Fruit fly (Drosophila melanogaster) whole organism, embryonic: ENCODE data around the gene CG17221.

ENCODE experiments used
- Antp ChIP-seq: fragments of 200-800 bp; sonication (Bioruptor generic); optimal IDR thresholded peaks from 3 replicates; lab custom pipeline; 2016; ENCODE audit warnings: missing biosample characterization, missing genetic modification characterization
- Bteb2 ChIP-seq: fragments of 200-800 bp; sonication (Bioruptor generic); optimal IDR thresholded peaks from 2 replicates; lab custom pipeline; 2016; ENCODE audit warnings: missing biosample characterization, missing genetic modification characterization
- CG10209 ChIP-seq: fragments of 200-800 bp; sonication (Bioruptor generic); optimal IDR thresholded peaks from 3 replicates; lab custom pipeline; 2017; ENCODE audit warnings: missing biosample characterization, mild to moderate bottlenecking, missing genetic modification characterization, missing genetic modification reagents
- CG10462 ChIP-seq: fragments of 200-800 bp; sonication (Bioruptor generic); optimal IDR thresholded peaks from 2 replicates; lab custom pipeline; 2016; ENCODE audit warnings: missing biosample characterization, missing genetic modification characterization
- CG10979 ChIP-seq: fragments of 200-800 bp; sonication (Bioruptor generic); optimal IDR thresholded peaks from 2 replicates; lab custom pipeline; 2018; ENCODE audit warnings: missing biosample characterization, mild to moderate bottlenecking, missing genetic modification characterization, moderate library complexity
- CG11085 ChIP-seq: fragments of 200-800 bp; sonication (Bioruptor generic); IDR thresholded peaks from 2 replicates; pipeline ENCODE4 v1.3.6; 2022; ENCODE audit warnings: missing biosample characterization, missing genetic modification characterization
- CG1233 ChIP-seq: fragments of 200-800 bp; sonication (Bioruptor generic); optimal IDR thresholded peaks from 4 replicates; lab custom pipeline; 2018; ENCODE audit warnings: missing biosample characterization, mild to moderate bottlenecking, missing genetic modification characterization
- CG12769 ChIP-seq: fragments of 200-800 bp; sonication (Bioruptor generic); optimal IDR thresholded peaks from 2 replicates; lab custom pipeline; 2019; ENCODE audit warnings: missing biosample characterization, mild to moderate bottlenecking, missing genetic modification characterization, moderate library complexity
- CG14441 ChIP-seq: fragments of 200-800 bp; sonication (Bioruptor generic); IDR thresholded peaks from 2 replicates; pipeline ENCODE4 v1.3.6; 2022; ENCODE audit warnings: missing biosample characterization, missing genetic modification characterization
- CG1529 ChIP-seq: fragments of 200-800 bp; sonication (Bioruptor generic); optimal IDR thresholded peaks from 3 replicates; lab custom pipeline; 2018; ENCODE audit warnings: missing biosample characterization, missing genetic modification characterization
- CG18476 ChIP-seq: fragments of 200-800 bp; sonication (Bioruptor generic); optimal IDR thresholded peaks from 2 replicates; lab custom pipeline; 2016; ENCODE audit warnings: missing biosample characterization, mild to moderate bottlenecking, missing genetic modification characterization
- CG2889 ChIP-seq: fragments of 200-800 bp; sonication (Bioruptor generic); IDR thresholded peaks from 3 replicates; pipeline ENCODE4 v1.3.6; 2022; ENCODE audit warnings: missing biosample characterization, missing genetic modification characterization
- CG4404 ChIP-seq: fragments of 200-800 bp; sonication (Bioruptor generic); IDR thresholded peaks from 2 replicates; pipeline ENCODE4 v1.3.6; 2022; ENCODE audit warnings: missing biosample characterization, missing genetic modification characterization
- CG4730 ChIP-seq: fragments of 200-800 bp; sonication (Bioruptor generic); IDR thresholded peaks from 2 replicates; pipeline ENCODE4 v1.3.6; 2022; ENCODE audit warnings: missing biosample characterization, missing genetic modification characterization
- CG4820 ChIP-seq: fragments of 200-800 bp; sonication (Bioruptor generic); optimal IDR thresholded peaks from 3 replicates; lab custom pipeline; 2016; ENCODE audit warnings: missing biosample characterization, missing genetic modification characterization
- CG5245 ChIP-seq: fragments of 200-800 bp; sonication (Bioruptor generic); optimal IDR thresholded peaks from 3 replicates; lab custom pipeline; 2016; ENCODE audit warnings: missing biosample characterization, missing genetic modification characterization
- CG6175 ChIP-seq: fragments of 200-800 bp; sonication (Bioruptor generic); IDR thresholded peaks from 3 replicates; pipeline ENCODE4 v1.3.6; 2022; ENCODE audit warnings: missing biosample characterization, missing genetic modification characterization
- CG7839 ChIP-seq: fragments of 200-800 bp; sonication (Bioruptor generic); optimal IDR thresholded peaks from 3 replicates; lab custom pipeline; 2018; ENCODE audit warnings: missing biosample characterization, mild to moderate bottlenecking, missing genetic modification characterization, moderate library complexity
- CG8944 ChIP-seq: fragments of 200-800 bp; sonication (Bioruptor generic); optimal IDR thresholded peaks from 3 replicates; lab custom pipeline; 2016; ENCODE audit warnings: missing biosample characterization, missing genetic modification characterization
- ERR ChIP-seq: fragments of 200-800 bp; sonication (Bioruptor generic); optimal IDR thresholded peaks from 2 replicates; lab custom pipeline; 2016; ENCODE audit warnings: missing biosample characterization, missing genetic modification characterization
- Eip74EF ChIP-seq, 2 experiments: fragments of 200-800 bp in 1 of 2; fragments of >200 bp in 1 of 2; sonication (Bioruptor generic) in 1 of 2; optimal IDR thresholded peaks; 2 replicates each; lab custom pipeline; 2017 to 2019; ENCODE audit warnings: missing biosample characterization in 2 of 2, missing genetic modification characterization in 2 of 2, mild to moderate bottlenecking in 1 of 2, moderate library complexity in 1 of 2
- Ets97D ChIP-seq: fragments of 200-800 bp; sonication (Bioruptor generic); optimal IDR thresholded peaks from 3 replicates; lab custom pipeline; 2016; ENCODE audit warnings: missing biosample characterization, missing genetic modification characterization
- Fer2 ChIP-seq: fragments of 200-800 bp; sonication (Bioruptor generic); optimal IDR thresholded peaks from 2 replicates; lab custom pipeline; 2018; ENCODE audit warnings: missing biosample characterization, mild to moderate bottlenecking, missing genetic modification characterization, moderate library complexity
- H15 ChIP-seq: fragments of 200-800 bp; sonication (Bioruptor generic); IDR thresholded peaks from 3 replicates; pipeline ENCODE4 v1.3.6; 2022; ENCODE audit warnings: missing biosample characterization, missing genetic modification characterization
- HLHmδ ChIP-seq: fragments of 200-800 bp; sonication (Bioruptor generic); optimal IDR thresholded peaks from 2 replicates; lab custom pipeline; 2018; ENCODE audit warnings: missing biosample characterization, mild to moderate bottlenecking, missing genetic modification characterization, moderate library complexity
- Hr51 ChIP-seq, 2 experiments: fragments of 200-800 bp; sonication (Bioruptor generic); optimal IDR thresholded peaks; 2 replicates in 1 of 2; 3 replicates in 1 of 2; lab custom pipeline; 2016 to 2018; ENCODE audit warnings: missing biosample characterization in 2 of 2, missing genetic modification characterization in 2 of 2, mild to moderate bottlenecking in 1 of 2, moderate library complexity in 1 of 2
- MESR4 ChIP-seq: fragments of 200-800 bp; sonication (Bioruptor generic); optimal IDR thresholded peaks from 2 replicates; lab custom pipeline; 2018; ENCODE audit warnings: missing biosample characterization, mild to moderate bottlenecking, missing genetic modification characterization, moderate library complexity
- MTF-1 ChIP-seq: fragments of 200-800 bp; sonication (Bioruptor generic); optimal IDR thresholded peaks from 2 replicates; lab custom pipeline; 2018; ENCODE audit warnings: missing biosample characterization, mild to moderate bottlenecking, missing genetic modification characterization, borderline replicate concordance
- Six4 ChIP-seq: fragments of 200-800 bp; sonication (Bioruptor generic); optimal IDR thresholded peaks from 2 replicates; lab custom pipeline; 2016; ENCODE audit warnings: missing biosample characterization, missing genetic modification characterization
- Sry-β ChIP-seq: fragments of 200-800 bp; sonication (Bioruptor generic); optimal IDR thresholded peaks from 2 replicates; lab custom pipeline; 2018; ENCODE audit warnings: missing biosample characterization, mild to moderate bottlenecking, missing genetic modification characterization, moderate library complexity
- Taf1 ChIP-seq: fragments of 200-800 bp; sonication (Bioruptor generic); IDR thresholded peaks from 2 replicates; pipeline ENCODE4 v1.3.6; 2022; ENCODE audit warnings: missing biosample characterization, missing genetic modification characterization
- Xbp1 ChIP-seq: fragments of 200-800 bp; sonication (Bioruptor generic); optimal IDR thresholded peaks from 3 replicates; lab custom pipeline; 2016; ENCODE audit warnings: missing biosample characterization, mild to moderate bottlenecking, missing genetic modification characterization
- Xrp1 ChIP-seq: fragments of 200-800 bp; sonication (Bioruptor generic); IDR thresholded peaks from 2 replicates; pipeline ENCODE4 v1.3.6; 2022; ENCODE audit warnings: missing biosample characterization, missing genetic modification characterization
- aop ChIP-seq: fragments of 200-800 bp; sonication (Bioruptor generic); IDR thresholded peaks from 2 replicates; pipeline ENCODE4 v1.3.6; 2022; ENCODE audit warnings: missing biosample characterization, missing genetic modification characterization
- ase ChIP-seq: fragments of 200-800 bp; sonication (Bioruptor generic); IDR thresholded peaks from 3 replicates; pipeline ENCODE4 v1.3.6; 2022; ENCODE audit warnings: missing biosample characterization, missing genetic modification characterization
- ash1 ChIP-seq: fragments of 200-800 bp; sonication (Bioruptor generic); optimal IDR thresholded peaks from 2 replicates; lab custom pipeline; 2018; ENCODE audit warnings: missing biosample characterization, mild to moderate bottlenecking, missing genetic modification characterization
- ato ChIP-seq: fragments of 200-800 bp; sonication (Bioruptor generic); IDR thresholded peaks from 2 replicates; pipeline ENCODE4 v1.3.6; 2022; ENCODE audit warnings: missing biosample characterization, missing genetic modification characterization; ENCODE audit not compliant: partially characterized antibody
- dan ChIP-seq: fragments of 200-800 bp; sonication (Bioruptor generic); IDR thresholded peaks from 2 replicates; pipeline ENCODE4 v1.3.6; 2022; ENCODE audit warnings: missing biosample characterization, missing genetic modification characterization
- danr ChIP-seq: fragments of 200-800 bp; sonication (Bioruptor generic); IDR thresholded peaks from 2 replicates; pipeline ENCODE4 v1.3.6; 2022; ENCODE audit warnings: missing biosample characterization, missing genetic modification characterization
- dmrt11E ChIP-seq: fragments of 200-800 bp; sonication (Bioruptor generic); optimal IDR thresholded peaks from 3 replicates; lab custom pipeline; 2018; ENCODE audit warnings: missing biosample characterization, mild to moderate bottlenecking, missing genetic modification characterization, moderate library complexity
- ems ChIP-seq: fragments of 200-800 bp; sonication (Bioruptor generic); optimal IDR thresholded peaks from 3 replicates; lab custom pipeline; 2016; ENCODE audit warnings: missing biosample characterization, missing genetic modification characterization
- ham ChIP-seq: fragments of 200-800 bp; sonication (Bioruptor generic); IDR thresholded peaks from 2 replicates; pipeline ENCODE4 v1.3.6; 2022; ENCODE audit warnings: missing biosample characterization, missing genetic modification characterization
- kah ChIP-seq: fragments of 200-800 bp; sonication (Bioruptor generic); optimal IDR thresholded peaks from 2 replicates; lab custom pipeline; 2018; ENCODE audit warnings: missing biosample characterization, mild to moderate bottlenecking, missing genetic modification characterization
- nerfin-2 ChIP-seq: fragments of 200-800 bp; sonication (Bioruptor generic); IDR thresholded peaks from 2 replicates; pipeline ENCODE4 v1.3.6; 2022; ENCODE audit warnings: missing biosample characterization, missing genetic modification characterization; ENCODE audit not compliant: partially characterized antibody
- run ChIP-seq: fragments of 200-800 bp; sonication (Bioruptor generic); optimal IDR thresholded peaks from 3 replicates; lab custom pipeline; 2018; ENCODE audit warnings: missing biosample characterization, mild to moderate bottlenecking, missing genetic modification characterization
- sens-2 ChIP-seq: fragments of 200-800 bp; sonication (Bioruptor generic); IDR thresholded peaks from 2 replicates; pipeline ENCODE4 v1.3.6; 2022; ENCODE audit warnings: missing biosample characterization, missing genetic modification characterization
- slou ChIP-seq: fragments of 200-800 bp; sonication (Bioruptor generic); optimal IDR thresholded peaks from 3 replicates; lab custom pipeline; 2016; ENCODE audit warnings: missing biosample characterization, missing genetic modification characterization
- slp2 ChIP-seq: fragments of 200-800 bp; sonication (Bioruptor generic); optimal IDR thresholded peaks from 2 replicates; lab custom pipeline; 2016; ENCODE audit warnings: missing biosample characterization, missing genetic modification characterization
- ssp ChIP-seq: fragments of 200-800 bp; sonication (Bioruptor generic); IDR thresholded peaks from 2 replicates; pipeline ENCODE4 v1.3.6; 2022; ENCODE audit warnings: missing biosample characterization, missing genetic modification characterization
- zfh2 ChIP-seq: fragments of 200-800 bp; sonication (Bioruptor generic); optimal IDR thresholded peaks from 2 replicates; lab custom pipeline; 2016; ENCODE audit warnings: missing biosample characterization, missing genetic modification characterization

The CG17221 gene

DNA sequence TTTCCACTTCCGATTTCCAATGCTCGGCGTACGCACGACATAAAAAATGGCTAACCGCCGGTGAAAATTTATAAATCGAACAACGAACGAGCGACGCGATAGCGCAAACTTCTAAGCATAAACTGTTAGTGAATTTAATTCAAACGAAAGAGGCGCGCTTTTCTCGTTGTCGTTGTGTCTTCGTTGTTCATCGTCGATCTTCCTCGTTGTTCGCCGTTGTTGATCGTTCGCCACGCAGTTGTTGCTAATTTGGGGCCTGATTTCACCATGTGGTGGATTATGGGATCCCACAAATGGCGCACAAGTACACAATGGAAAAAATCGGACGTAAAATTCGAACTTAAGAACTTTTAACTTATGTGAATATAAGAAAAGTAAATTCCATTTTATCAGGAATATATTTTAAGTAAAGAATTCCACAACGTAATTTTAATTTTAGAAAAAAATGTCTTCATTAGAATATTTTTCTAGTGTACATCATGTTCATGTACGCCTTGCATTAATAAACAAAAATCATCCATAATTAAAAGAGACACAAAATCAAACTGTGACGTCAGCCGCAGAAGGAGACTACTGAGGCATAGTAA, 46.6 kb downstream of the CG17221 start (continued):
- TF ChIP-seq Hr51 (GFP tag; optimal IDR thresholded peaks at IDR 0.05; lab: Kevin White, UChicago) (peak; percentile 19 to 86), ssp (GFP tag; lab: Robert Waterston, UW) (peak; percentile 31; the same call in 1 of the 2 replicates), CG6175 (no peak), aop (GFP tag; lab: Robert Waterston, UW) (no peak), Bteb2 (GFP tag; lab: Kevin White, UChicago) (peak; percentile 49), CG1233 (GFP tag; lab: Kevin White, UChicago) (peak; percentile 32), Ets97D (GFP tag; lab: Kevin White, UChicago) (no peak), dan (GFP tag; lab: Robert Waterston, UW) (no peak), CG4730 (GFP tag; lab: Robert Waterston, UW) (0 out of 2 replicates have a peak, but pooled peaks have one; percentile 16), ham (no peak), CG10979 (tag; lab: Kevin White, UChicago) (peak; percentile 63), nerfin-2 (GFP tag; lab: Robert Waterston, UW) (no peak), ash1 (GFP tag; lab: Kevin White, UChicago) (no peak), zfh2 (GFP tag; lab: Kevin White, UChicago) (peak; percentile 22), CG4820 (GFP tag; lab: Kevin White, UChicago) (peak; percentile 26), Xrp1 (peak; percentile 51; the same call in 1 of the 2 replicates), Eip74EF (GFP tag; optimal IDR thresholded peaks at IDR 0.05; lab: Kevin White, UChicago) (peak in 1 of 2 experiments; percentile 60), MTF-1 (GFP tag; lab: Kevin White, UChicago) (no peak), CG12769 (tag; lab: Kevin White, UChicago) (peak; percentile 68), danr (GFP tag; lab: Robert Waterston, UW) (0 out of 2 replicates have a peak, but pooled peaks have one; percentile 13), CG8944 (GFP tag; lab: Kevin White, UChicago) (peak; percentile 7), ERR (no peak), CG18476 (GFP tag; lab: Kevin White, UChicago) (peak; percentile 16), run (tag; lab: Kevin White, UChicago) (peak; percentile 34), Sry-β (GFP tag; lab: Kevin White, UChicago) (no peak), CG11085 (GFP tag; lab: Robert Waterston, UW) (0 out of 2 replicates have a peak, but pooled peaks have one; percentile 11), CG2889 (GFP tag; lab: Robert Waterston, UW) (no peak), ase (GFP tag; lab: Robert Waterston, UW) (peak; percentile 24; the same call in 1 of the 3 replicates), CG7839 (tag; lab: Kevin White, UChicago) (peak; percentile 86), Six4 (GFP tag; lab: Kevin White, UChicago) (peak; percentile 25), ems (GFP tag; lab: Kevin White, UChicago) (no peak), slp2 (peak; percentile 2), dmrt11E (tag; lab: Kevin White, UChicago) (no peak), CG14441 (GFP tag; lab: Robert Waterston, UW) (peak; percentile 60), Taf1 (GFP tag; lab: Robert Waterston, UW) (peak; percentile 62), ato (no peak), MESR4 (GFP tag; lab: Kevin White, UChicago) (no peak), slou (GFP tag; lab: Kevin White, UChicago) (peak; percentile 31), CG1529 (no peak), CG10462 (no peak), CG5245 (GFP tag; lab: Kevin White, UChicago) (no peak), Xbp1 (GFP tag; lab: Kevin White, UChicago) (peak; percentile 63), CG4404 (no peak), kah (GFP tag; lab: Kevin White, UChicago) (peak; percentile 40), HLHmδ (no peak), CG10209 (peak; percentile 66), Fer2 (peak; percentile 13), Antp (GFP tag; lab: Kevin White, UChicago) (peak; percentile 6), H15 (GFP tag; lab: Robert Waterston, UW) (peak; percentile 57; the same call in 2 of the 3 replicates), sens-2 (no peak)
